Fruit fly (Drosophila melanogaster): Measurements from ENCODE around the gene CG44325.
A peak's percentile ranks its signal among the peaks of the same experiment; 100 is the strongest.

The CG44325 gene

DNA sequence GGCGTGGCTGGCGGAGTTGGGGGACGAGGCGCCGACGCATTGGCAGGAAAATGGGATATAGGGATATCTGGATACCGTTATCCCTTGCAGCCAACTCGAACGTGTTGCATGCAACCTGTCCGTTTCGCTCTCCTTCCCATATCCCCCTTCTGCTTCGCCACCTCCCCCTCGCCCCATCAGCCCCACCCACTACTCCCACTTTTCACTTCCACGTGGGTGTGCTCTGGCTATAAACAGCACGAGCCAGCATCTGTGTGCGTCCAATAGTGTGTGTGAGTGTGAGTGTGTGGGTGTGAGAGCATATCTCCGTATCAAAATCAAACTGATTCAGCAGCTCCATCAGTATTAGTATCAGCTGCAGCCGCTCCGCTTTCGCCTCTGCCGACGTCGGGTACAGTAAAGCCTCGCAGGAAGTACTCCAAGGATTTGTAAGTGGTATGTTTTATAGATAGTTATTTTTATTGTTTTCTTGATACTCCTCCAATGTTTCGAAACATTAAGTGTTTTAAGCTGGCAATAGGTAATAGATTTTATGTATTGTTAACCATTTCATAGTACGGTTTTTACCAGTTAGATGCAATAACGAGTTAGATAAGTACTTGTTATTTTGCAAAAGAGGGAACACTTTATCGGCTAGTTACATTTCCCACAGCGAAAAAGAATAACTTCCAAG, 40.8 kb upstream of the CG44325 start:
- TF ChIP-seq zen2 (GFP tag; IDR thresholded peaks at IDR 0.05; ENCODE audit: partially characterized antibody) (no peak), CG8765 (GFP tag; IDR thresholded peaks at IDR 0.05) (no peak), D (optimal IDR thresholded peaks at IDR 0.05) (no peak), D (GFP tag; optimal IDR thresholded peaks at IDR 0.05) (peak; percentile 59), CG7372 (GFP tag; IDR thresholded peaks at IDR 0.05) (no peak), Ssrp (tag; optimal IDR thresholded peaks at IDR 0.05) (no peak), Lim3 (GFP tag; IDR thresholded peaks at IDR 0.05) (no peak), Adf1 (GFP tag; IDR thresholded peaks at IDR 0.05) (no peak), lbe (GFP tag; optimal IDR thresholded peaks at IDR 0.05) (no peak), MTF-1 (GFP tag; optimal IDR thresholded peaks at IDR 0.05; ENCODE audit: borderline replicate concordance) (no peak), CG3407 (GFP tag; optimal IDR thresholded peaks at IDR 0.05) (no peak), CG10654 (GFP tag; optimal IDR thresholded peaks at IDR 0.05) (no peak), psq (GFP tag; optimal IDR thresholded peaks at IDR 0.05) (no peak), ham (GFP tag; IDR thresholded peaks at IDR 0.05) (no peak), gsb (GFP tag; IDR thresholded peaks at IDR 0.05) (no peak), odd (GFP tag; optimal IDR thresholded peaks at IDR 0.05) (no peak), shn (GFP tag; optimal IDR thresholded peaks at IDR 0.05) (no peak), vnd (GFP tag; IDR thresholded peaks at IDR 0.05; ENCODE audit: partially characterized antibody) (no peak), dan (GFP tag; IDR thresholded peaks at IDR 0.05) (no peak), ken (GFP tag; IDR thresholded peaks at IDR 0.05) (no peak), E2f2 (GFP tag; IDR thresholded peaks at IDR 0.05) (no peak), CG9215 (GFP tag; IDR thresholded peaks at IDR 0.05) (no peak), Dfd (GFP tag; optimal IDR thresholded peaks at IDR 0.05) (no peak), CG9609 (GFP tag; optimal IDR thresholded peaks at IDR 0.05) (no peak), tup (GFP tag; optimal IDR thresholded peaks at IDR 0.05) (no peak), sob (GFP tag; IDR thresholded peaks at IDR 0.05) (no peak), CG17568 (GFP tag; optimal IDR thresholded peaks at IDR 0.05) (no peak), pum (GFP tag; optimal IDR thresholded peaks at IDR 0.05) (no peak), CG5953 (GFP tag; IDR thresholded peaks at IDR 0.05) (no peak), CTCF (GFP tag; optimal IDR thresholded peaks at IDR 0.05) (no peak), Spps (tag; optimal IDR thresholded peaks at IDR 0.05) (no peak), stc (GFP tag; IDR thresholded peaks at IDR 0.05) (no peak), CG17361 (GFP tag; IDR thresholded peaks at IDR 0.05) (no peak; the same call in 1 of the 3 replicates), CG11560 (tag; IDR thresholded peaks at IDR 0.05) (no peak), CG2129 (GFP tag; IDR thresholded peaks at IDR 0.05; ENCODE audit: partially characterized antibody) (no peak), Rx (GFP tag; IDR thresholded peaks at IDR 0.05) (no peak), tna (GFP tag; IDR thresholded peaks at IDR 0.05; ENCODE audit: partially characterized antibody) (no peak), CG10147 (GFP tag; optimal IDR thresholded peaks at IDR 0.05) (peak; percentile 59), Drgx (GFP tag; IDR thresholded peaks at IDR 0.05) (no peak), NK7.1 (GFP tag; optimal IDR thresholded peaks at IDR 0.05) (peak; percentile 20), CG32772 (GFP tag; IDR thresholded peaks at IDR 0.05) (no peak), Camta (GFP tag; optimal IDR thresholded peaks at IDR 0.05) (peak; percentile 38), ap (GFP tag; IDR thresholded peaks at IDR 0.05) (no peak), Hr3 (GFP tag; optimal IDR thresholded peaks at IDR 0.05) (no peak), sisA (GFP tag; IDR thresholded peaks at IDR 0.05) (no peak), CG6689 (GFP tag; IDR thresholded peaks at IDR 0.05) (no peak), CG8281 (tag; optimal IDR thresholded peaks at IDR 0.05) (no peak), NC2α (GFP tag; optimal IDR thresholded peaks at IDR 0.05) (no peak), CG15479 (GFP tag; optimal IDR thresholded peaks at IDR 0.05) (no peak), YL-1 (GFP tag; optimal IDR thresholded peaks at IDR 0.05) (no peak), CG17912 (GFP tag; optimal IDR thresholded peaks at IDR 0.05) (no peak), CG2712 (tag; optimal IDR thresholded peaks at IDR 0.05) (peak; percentile 13), Hmr (GFP tag; optimal IDR thresholded peaks at IDR 0.05) (no peak)

All from whole organism, embryonic.